Worm (Caenorhabditis elegans): ENCODE data around the gene T23F6.5.

DNA sequence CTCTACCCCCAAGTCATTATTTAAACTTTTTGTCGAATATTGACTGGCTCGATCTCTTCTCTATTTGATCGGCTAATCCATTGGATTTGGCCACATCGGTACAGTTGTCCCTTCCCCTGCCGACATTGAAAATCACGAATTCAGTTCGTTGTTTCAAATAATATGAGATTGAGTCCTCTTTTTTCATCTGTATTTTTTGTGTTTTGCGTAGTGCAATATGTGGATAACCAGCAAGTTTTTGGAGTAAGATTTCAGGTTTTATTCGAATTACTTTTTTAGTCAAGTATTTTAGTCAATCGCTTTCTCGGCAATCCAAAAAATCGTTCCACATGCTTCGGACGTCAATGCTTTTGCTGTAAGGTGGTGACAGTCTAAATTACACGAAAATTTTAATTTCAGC is 47.8 kb upstream of the T23F6.5 start, which contains the start of gene F07C6.3:
- TF ChIP-seq ceh-82 (tag; optimal IDR thresholded peaks at IDR 0.05) (no peak), rnt-1 (tag; optimal IDR thresholded peaks at IDR 0.05) (no peak), unc-130 (tag; optimal IDR thresholded peaks at IDR 0.05) (no peak), ztf-11 (tag; optimal IDR thresholded peaks at IDR 0.05) (no peak), nhr-237 (tag; optimal IDR thresholded peaks at IDR 0.05) (no peak), fkh-10 (GFP tag; optimal IDR thresholded peaks at IDR 0.05) (no peak), snpc-4 (tag; optimal IDR thresholded peaks at IDR 0.05) (no peak), nhr-76 (tag; optimal IDR thresholded peaks at IDR 0.05) (no peak), unc-62 (GFP tag; optimal IDR thresholded peaks at IDR 0.05) (no peak), nhr-11 (tag; optimal IDR thresholded peaks at IDR 0.05) (no peak), elt-2 (tag; optimal IDR thresholded peaks at IDR 0.05) (no peak), aly-2 (tag; optimal IDR thresholded peaks at IDR 0.05) (no peak)

All from whole organism, L1 larva.